Fruit fly (Drosophila melanogaster) whole organism, embryonic: Measurements from ENCODE around the gene CG10341.

Experiments
- CG10209 ChIP-seq: fragments of 200-800 bp; sonication (Bioruptor generic); optimal IDR thresholded peaks from 3 replicates; lab custom pipeline; 2017; ENCODE audit warnings: missing biosample characterization, mild to moderate bottlenecking, missing genetic modification characterization, missing genetic modification reagents
- CG10543 ChIP-seq: fragments of 200-800 bp; sonication (Bioruptor generic); optimal IDR thresholded peaks from 3 replicates; lab custom pipeline; 2017; ENCODE audit warnings: missing biosample characterization, mild to moderate bottlenecking, missing genetic modification characterization, moderate library complexity
- CG11085 ChIP-seq: fragments of 200-800 bp; sonication (Bioruptor generic); IDR thresholded peaks from 2 replicates; pipeline ENCODE4 v1.3.6; 2022; ENCODE audit warnings: missing biosample characterization, missing genetic modification characterization
- CG12071 ChIP-seq: fragments of 200-800 bp; sonication (Bioruptor generic); optimal IDR thresholded peaks from 3 replicates; lab custom pipeline; 2018; ENCODE audit warnings: missing biosample characterization, mild to moderate bottlenecking, missing genetic modification characterization
- CG14050 ChIP-seq: fragments of 200-800 bp; sonication (Bioruptor generic); IDR thresholded peaks from 3 replicates; pipeline ENCODE4 v1.3.6; 2022; ENCODE audit warnings: missing biosample characterization, missing genetic modification characterization
- CG14441 ChIP-seq: fragments of 200-800 bp; sonication (Bioruptor generic); IDR thresholded peaks from 2 replicates; pipeline ENCODE4 v1.3.6; 2022; ENCODE audit warnings: missing biosample characterization, missing genetic modification characterization
- CG14667 ChIP-seq: fragments of 200-800 bp; sonication (Bioruptor generic); IDR thresholded peaks from 2 replicates; pipeline ENCODE4 v1.3.6; 2022; ENCODE audit warnings: missing biosample characterization, missing genetic modification characterization
- CG15011 ChIP-seq: fragments of 200-800 bp; sonication (Bioruptor generic); optimal IDR thresholded peaks from 3 replicates; lab custom pipeline; 2018; ENCODE audit warnings: missing biosample characterization, mild to moderate bottlenecking, missing genetic modification characterization
- CG15269 ChIP-seq: fragments of 200-800 bp; sonication (Bioruptor generic); optimal IDR thresholded peaks from 2 replicates; lab custom pipeline; 2018; ENCODE audit warnings: missing biosample characterization, mild to moderate bottlenecking, missing genetic modification characterization, moderate library complexity
- CG17385 ChIP-seq: fragments of 200-800 bp; sonication (Bioruptor generic); optimal IDR thresholded peaks from 3 replicates; lab custom pipeline; 2018; ENCODE audit warnings: missing biosample characterization, mild to moderate bottlenecking, missing genetic modification characterization
- CG18619 ChIP-seq: fragments of 200-800 bp; sonication (Bioruptor generic); optimal IDR thresholded peaks from 3 replicates; lab custom pipeline; 2017; ENCODE audit warnings: missing biosample characterization, mild to moderate bottlenecking, missing genetic modification characterization
- CG3163 ChIP-seq: fragments of 200-800 bp; sonication (Bioruptor generic); optimal IDR thresholded peaks from 3 replicates; lab custom pipeline; 2016; ENCODE audit warnings: missing biosample characterization, missing genetic modification characterization
- CG34422 ChIP-seq: fragments of 200-800 bp; sonication (Bioruptor generic); IDR thresholded peaks from 3 replicates; pipeline ENCODE4 v1.3.6; 2022; ENCODE audit warnings: missing biosample characterization, missing genetic modification characterization
- CG6175 ChIP-seq: fragments of 200-800 bp; sonication (Bioruptor generic); IDR thresholded peaks from 3 replicates; pipeline ENCODE4 v1.3.6; 2022; ENCODE audit warnings: missing biosample characterization, missing genetic modification characterization
- CG6683 ChIP-seq: fragments of 200-800 bp; sonication (Bioruptor generic); optimal IDR thresholded peaks from 2 replicates; lab custom pipeline; 2017; ENCODE audit warnings: missing biosample characterization, mild to moderate bottlenecking, missing genetic modification characterization, missing genetic modification reagents
- CG6813 ChIP-seq: fragments of 200-800 bp; sonication (Bioruptor generic); optimal IDR thresholded peaks from 2 replicates; lab custom pipeline; 2017; ENCODE audit warnings: missing biosample characterization, missing genetic modification characterization, mild to moderate bottlenecking, moderate library complexity, missing genetic modification reagents
- CG7357 ChIP-seq: fragments of 200-800 bp; sonication (Bioruptor generic); IDR thresholded peaks from 3 replicates; pipeline ENCODE4 v1.3.6; 2022; ENCODE audit warnings: missing biosample characterization, missing genetic modification characterization
- Dip3 ChIP-seq: fragments of 200-800 bp; sonication (Bioruptor generic); optimal IDR thresholded peaks from 3 replicates; lab custom pipeline; 2016; ENCODE audit warnings: missing biosample characterization, missing genetic modification characterization
- E2f1 ChIP-seq: fragments of 200-800 bp; sonication (Bioruptor generic); IDR thresholded peaks from 2 replicates; pipeline ENCODE4 v1.3.6; 2022; ENCODE audit warnings: missing biosample characterization, missing genetic modification characterization
- Fer2 ChIP-seq: fragments of 200-800 bp; sonication (Bioruptor generic); optimal IDR thresholded peaks from 2 replicates; lab custom pipeline; 2018; ENCODE audit warnings: missing biosample characterization, mild to moderate bottlenecking, missing genetic modification characterization, moderate library complexity
- Fer3 ChIP-seq: fragments of 200-800 bp; sonication (Bioruptor generic); optimal IDR thresholded peaks from 2 replicates; lab custom pipeline; 2018; ENCODE audit warnings: missing biosample characterization, mild to moderate bottlenecking, missing genetic modification characterization, moderate library complexity
- HLH54F ChIP-seq: fragments of 200-800 bp; sonication (Bioruptor generic); optimal IDR thresholded peaks from 3 replicates; lab custom pipeline; 2016; ENCODE audit warnings: missing biosample characterization, missing genetic modification characterization
- NfI ChIP-seq: fragments of 200-800 bp; sonication (Bioruptor generic); optimal IDR thresholded peaks from 3 replicates; lab custom pipeline; 2018; ENCODE audit warnings: missing biosample characterization, mild to moderate bottlenecking, missing genetic modification characterization, moderate library complexity
- Side ChIP-seq: fragments of 200-800 bp; sonication (Bioruptor generic); optimal IDR thresholded peaks from 2 replicates; lab custom pipeline; 2016; ENCODE audit warnings: missing biosample characterization, missing genetic modification characterization
- Sry-δ ChIP-seq: fragments of 200-800 bp; sonication (Bioruptor generic); optimal IDR thresholded peaks from 2 replicates; lab custom pipeline; 2016; ENCODE audit warnings: missing biosample characterization, missing genetic modification characterization
- Vsx1 ChIP-seq: fragments of 200-800 bp; sonication (Bioruptor generic); optimal IDR thresholded peaks from 2 replicates; lab custom pipeline; 2017; ENCODE audit warnings: missing biosample characterization, mild to moderate bottlenecking, missing genetic modification characterization, missing genetic modification reagents
- al ChIP-seq: fragments of 200-800 bp; sonication (Bioruptor generic); IDR thresholded peaks from 2 replicates; pipeline ENCODE4 v1.3.6; 2022; ENCODE audit warnings: missing biosample characterization, missing genetic modification characterization
- amos ChIP-seq: fragments of 200-800 bp; sonication (Bioruptor generic); IDR thresholded peaks from 2 replicates; pipeline ENCODE4 v1.3.6; 2022; ENCODE audit warnings: missing biosample characterization, missing genetic modification characterization; ENCODE audit not compliant: partially characterized antibody
- bigmax ChIP-seq: fragments of 200-800 bp; sonication (Bioruptor generic); optimal IDR thresholded peaks from 2 replicates; lab custom pipeline; 2018; ENCODE audit warnings: missing biosample characterization, mild to moderate bottlenecking, missing genetic modification characterization
- cas ChIP-seq: fragments of 200-800 bp; sonication (Bioruptor generic); IDR thresholded peaks from 2 replicates; pipeline ENCODE4 v1.3.6; 2022; ENCODE audit warnings: missing biosample characterization, missing genetic modification characterization
- caup ChIP-seq: fragments of 200-800 bp; sonication (Bioruptor generic); optimal IDR thresholded peaks from 3 replicates; lab custom pipeline; 2017; ENCODE audit warnings: missing biosample characterization, mild to moderate bottlenecking, missing genetic modification characterization, moderate library complexity; ENCODE audit not compliant: severe bottlenecking
- ci ChIP-seq: fragments of 200-800 bp; sonication (Bioruptor generic); IDR thresholded peaks from 3 replicates; pipeline ENCODE4 v1.3.6; 2022; ENCODE audit warnings: missing biosample characterization, missing genetic modification characterization
- cwo ChIP-seq: fragments of 200-800 bp; sonication (Bioruptor generic); optimal IDR thresholded peaks from 3 replicates; lab custom pipeline; 2017; ENCODE audit warnings: missing biosample characterization, missing genetic modification characterization, mild to moderate bottlenecking, moderate library complexity, missing genetic modification reagents
- ftz-f1 ChIP-seq: fragments of 200-800 bp; sonication (Bioruptor generic); optimal IDR thresholded peaks from 2 replicates; lab custom pipeline; 2016; ENCODE audit warnings: missing biosample characterization, missing genetic modification characterization
- fu2 ChIP-seq: fragments of 200-800 bp; sonication (Bioruptor generic); optimal IDR thresholded peaks from 2 replicates; lab custom pipeline; 2016; ENCODE audit warnings: missing biosample characterization, missing genetic modification characterization
- hkb ChIP-seq, 2 experiments: fragments of 200-800 bp in 1 of 2; fragments of >200 bp in 1 of 2; sonication (Bioruptor generic) in 1 of 2; IDR thresholded peaks in 1 of 2; optimal IDR thresholded peaks in 1 of 2; 2 replicates each; pipeline versions ENCODE4 v1.3.6 to Lab custom; 2017 to 2022; ENCODE audit warnings: missing biosample characterization in 1 of 2, missing genetic modification characterization in 1 of 2
- jing ChIP-seq: fragments of 200-800 bp; sonication (Bioruptor generic); optimal IDR thresholded peaks from 2 replicates; lab custom pipeline; 2018; ENCODE audit warnings: missing biosample characterization, mild to moderate bottlenecking, missing genetic modification characterization
- lola ChIP-seq, 3 experiments: fragments of >200 bp in 2 of 3; fragments of 200-800 bp in 1 of 3; sonication (Bioruptor generic) in 1 of 3; optimal IDR thresholded peaks; 2 replicates each; lab custom pipeline; 2017 to 2019; ENCODE audit warnings: missing biosample characterization in 3 of 3, missing genetic modification characterization in 3 of 3, mild to moderate bottlenecking in 1 of 3, moderate library complexity in 1 of 3
- pita ChIP-seq: fragments of 200-800 bp; sonication (Bioruptor generic); optimal IDR thresholded peaks from 2 replicates; lab custom pipeline; 2017; ENCODE audit warnings: missing biosample characterization, mild to moderate bottlenecking, missing genetic modification characterization
- rib ChIP-seq: fragments of 200-800 bp; sonication (Bioruptor generic); IDR thresholded peaks from 2 replicates; pipeline ENCODE4 v1.3.6; 2022; ENCODE audit warnings: missing biosample characterization, missing genetic modification characterization
- sc ChIP-seq, 3 experiments: fragments of >200 bp in 2 of 3; fragments of 200-800 bp in 1 of 3; sonication (Bioruptor generic) in 1 of 3; optimal IDR thresholded peaks; 2 replicates in 2 of 3; 3 replicates in 1 of 3; lab custom pipeline; 2017; ENCODE audit warnings: mild to moderate bottlenecking in 1 of 3, missing biosample characterization in 1 of 3, missing genetic modification characterization in 1 of 3, missing genetic modification reagents in 1 of 3
- trem ChIP-seq: fragments of 200-800 bp; optimal IDR thresholded peaks from 3 replicates; lab custom pipeline; 2019; ENCODE audit warnings: missing biosample characterization, mild to moderate bottlenecking, missing genetic modification characterization, moderate library complexity
- trh ChIP-seq: fragments of 200-800 bp; sonication (Bioruptor generic); optimal IDR thresholded peaks from 2 replicates; lab custom pipeline; 2016; ENCODE audit warnings: missing biosample characterization, missing genetic modification characterization
- unpg ChIP-seq: fragments of 200-800 bp; sonication (Bioruptor generic); optimal IDR thresholded peaks from 3 replicates; lab custom pipeline; 2018; ENCODE audit warnings: missing biosample characterization, mild to moderate bottlenecking, missing genetic modification characterization, moderate library complexity
- z ChIP-seq: fragments of 200-800 bp; sonication (Bioruptor generic); IDR thresholded peaks from 3 replicates; pipeline ENCODE4 v1.3.6; 2022; ENCODE audit warnings: missing biosample characterization, missing genetic modification characterization
- zfh2 ChIP-seq: fragments of 200-800 bp; sonication (Bioruptor generic); optimal IDR thresholded peaks from 2 replicates; lab custom pipeline; 2016; ENCODE audit warnings: missing biosample characterization, missing genetic modification characterization

CG10341 gene

dm6 chr2L:18676948-18677820 lies 21.3 kb upstream of the CG10341 start, which contains the start of the genes Mst36Fa and CG31751 (continued):
- TF ChIP-seq CG15011 (GFP tag; lab: Kevin White, UChicago), result peak; percentile 79
- TF ChIP-seq CG14441 (GFP tag; lab: Robert Waterston, UW), result peak; percentile 62
- peak; percentile 88 for TF ChIP-seq CG10209 (GFP tag; lab: Kevin White, UChicago)
- no peak for TF ChIP-seq bigmax
- peak; percentile 68; the same call in 1 of the 3 replicates for TF ChIP-seq CG34422
- peak; percentile 61 for TF ChIP-seq Fer2
- TF ChIP-seq rib (GFP tag; lab: Robert Waterston, UW), result peak; percentile 67; the same call in 1 of the 2 replicates
- TF ChIP-seq CG6813 (GFP tag; lab: Kevin White, UChicago), result peak; percentile 93
- peak; percentile 97 for TF ChIP-seq Vsx1 (GFP tag; lab: Kevin White, UChicago)
- TF ChIP-seq CG7357 (GFP tag; lab: Robert Waterston, UW), result no peak
- peak; percentile 39 for TF ChIP-seq jing
- peak; percentile 84 for TF ChIP-seq CG6683 (GFP tag; lab: Kevin White, UChicago)
- peak; percentile 76 for TF ChIP-seq NfI (GFP tag; lab: Kevin White, UChicago)
- TF ChIP-seq CG18619 (GFP tag; lab: Kevin White, UChicago), result peak; percentile 85
- peak; percentile 90 for TF ChIP-seq CG10543 (GFP tag; lab: Kevin White, UChicago)
- TF ChIP-seq Side (GFP tag; lab: Kevin White, UChicago), result peak; percentile 75
- TF ChIP-seq trh (GFP tag; lab: Kevin White, UChicago), result peak; percentile 37
- TF ChIP-seq fu2 (GFP tag; lab: Kevin White, UChicago), result peak; percentile 43
- TF ChIP-seq trem, result peak; percentile 7
- no peak for TF ChIP-seq pita (GFP tag; lab: Kevin White, UChicago)
- TF ChIP-seq unpg (GFP tag; lab: Kevin White, UChicago), result peak; percentile 73
- TF ChIP-seq HLH54F (GFP tag; lab: Kevin White, UChicago), result peak; percentile 47
- peak; percentile 46; the same call in 1 of the 3 replicates for TF ChIP-seq CG6175
- peak; percentile 73 for TF ChIP-seq cwo (GFP tag; lab: Kevin White, UChicago)
- TF ChIP-seq E2f1 (GFP tag; lab: Robert Waterston, UW), result 0 out of 2 replicates have a peak, but pooled peaks have one; percentile 42
- TF ChIP-seq z, result peak; percentile 50; the same call in 1 of the 3 replicates
- TF ChIP-seq lola (GFP tag; optimal IDR thresholded peaks at IDR 0.05; lab: Kevin White, UChicago), result peak in 1 of 3 experiments; percentile 34
- no peak for TF ChIP-seq al (GFP tag; lab: Robert Waterston, UW)
- TF ChIP-seq ci, result peak; percentile 83
- TF ChIP-seq Fer3, result peak; percentile 80
- TF ChIP-seq ftz-f1 (GFP tag; lab: Kevin White, UChicago), result peak; percentile 72
- TF ChIP-seq CG17385 (GFP tag; lab: Kevin White, UChicago), result peak; percentile 99
- TF ChIP-seq Dip3 (GFP tag; lab: Kevin White, UChicago), result no peak
- no peak for TF ChIP-seq cas (GFP tag; lab: Robert Waterston, UW)
- TF ChIP-seq zfh2 (GFP tag; lab: Kevin White, UChicago), result peak; percentile 31
- peak; percentile 29 for TF ChIP-seq Sry-δ
- peak; percentile 33; the same call in 1 of the 3 replicates for TF ChIP-seq CG14050 (GFP tag; lab: Robert Waterston, UW)
- TF ChIP-seq hkb (optimal IDR thresholded peaks at IDR 0.05; lab: Kevin White, UChicago), result no peak
- TF ChIP-seq hkb (GFP tag; IDR thresholded peaks at IDR 0.05; lab: Robert Waterston, UW), result peak; percentile 79
- peak; percentile 81 for TF ChIP-seq CG15269
- peak; percentile 93 for TF ChIP-seq CG12071
- TF ChIP-seq caup (GFP tag; lab: Kevin White, UChicago), result peak; percentile 94
- TF ChIP-seq CG11085 (GFP tag; lab: Robert Waterston, UW), result 0 out of 2 replicates have a peak, but pooled peaks have one; percentile 30
- TF ChIP-seq CG14667 (GFP tag; lab: Robert Waterston, UW), result no peak
- TF ChIP-seq amos (GFP tag; lab: Robert Waterston, UW), result no peak
- TF ChIP-seq sc (optimal IDR thresholded peaks at IDR 0.05; lab: Kevin White, UChicago), result no peak
- TF ChIP-seq sc (GFP tag; optimal IDR thresholded peaks at IDR 0.05; lab: Kevin White, UChicago), result peak; percentile 76
- peak; percentile 67 for TF ChIP-seq CG3163 (GFP tag; lab: Kevin White, UChicago)
